Fruit fly (Drosophila melanogaster) whole organism, embryonic: ENCODE data around the gene Cypl.

ENCODE experiments used
- BtbVII ChIP-seq: fragments of 200-800 bp; sonication (Bioruptor generic); optimal IDR thresholded peaks from 3 replicates; lab custom pipeline; 2017; ENCODE audit warnings: missing biosample characterization, mild to moderate bottlenecking, missing genetic modification characterization
- CG10462 ChIP-seq: fragments of 200-800 bp; sonication (Bioruptor generic); optimal IDR thresholded peaks from 2 replicates; lab custom pipeline; 2016; ENCODE audit warnings: missing biosample characterization, missing genetic modification characterization
- CG11695 ChIP-seq: fragments of 200-800 bp; sonication (Bioruptor generic); IDR thresholded peaks from 3 replicates; pipeline ENCODE4 v1.3.6; 2022; ENCODE audit warnings: missing biosample characterization, missing genetic modification characterization
- CG11696 ChIP-seq: fragments of 200-800 bp; sonication (Bioruptor generic); IDR thresholded peaks from 2 replicates; pipeline ENCODE4 v1.3.6; 2022; ENCODE audit warnings: missing biosample characterization, missing genetic modification characterization
- CG13894 ChIP-seq: fragments of 200-800 bp; sonication (Bioruptor generic); optimal IDR thresholded peaks from 3 replicates; lab custom pipeline; 2018; ENCODE audit warnings: missing biosample characterization, mild to moderate bottlenecking, missing genetic modification characterization, moderate library complexity
- CG16779 ChIP-seq: fragments of 200-800 bp; sonication (Bioruptor generic); IDR thresholded peaks from 2 replicates; pipeline ENCODE4 v1.3.6; 2022; ENCODE audit warnings: missing biosample characterization, missing genetic modification characterization
- CG17912 ChIP-seq: fragments of 200-800 bp; sonication (Bioruptor generic); optimal IDR thresholded peaks from 2 replicates; lab custom pipeline; 2018; ENCODE audit warnings: missing biosample characterization, mild to moderate bottlenecking, missing genetic modification characterization
- CG18599 ChIP-seq: fragments of 200-800 bp; sonication (Bioruptor generic); optimal IDR thresholded peaks from 3 replicates; lab custom pipeline; 2017; ENCODE audit warnings: missing biosample characterization, missing genetic modification characterization, mild to moderate bottlenecking, moderate library complexity, missing genetic modification reagents
- CG33557 ChIP-seq: fragments of 200-800 bp; sonication (Bioruptor generic); optimal IDR thresholded peaks from 2 replicates; lab custom pipeline; 2019; ENCODE audit warnings: missing biosample characterization, mild to moderate bottlenecking, missing genetic modification characterization, moderate library complexity
- CG3995 ChIP-seq: fragments of 200-800 bp; sonication (Bioruptor generic); optimal IDR thresholded peaks from 3 replicates; lab custom pipeline; 2016; ENCODE audit warnings: missing biosample characterization, missing genetic modification characterization
- CG4707 ChIP-seq: fragments of 200-800 bp; sonication (Bioruptor generic); optimal IDR thresholded peaks from 2 replicates; lab custom pipeline; 2018; ENCODE audit warnings: missing biosample characterization, mild to moderate bottlenecking, missing genetic modification characterization, moderate library complexity
- CG6175 ChIP-seq: fragments of 200-800 bp; sonication (Bioruptor generic); IDR thresholded peaks from 3 replicates; pipeline ENCODE4 v1.3.6; 2022; ENCODE audit warnings: missing biosample characterization, missing genetic modification characterization
- CG6254 ChIP-seq: fragments of 200-800 bp; sonication (Bioruptor generic); optimal IDR thresholded peaks from 3 replicates; lab custom pipeline; 2017; ENCODE audit warnings: mild to moderate bottlenecking, missing biosample characterization, missing genetic modification reagents, missing genetic modification characterization
- CG6654 ChIP-seq: fragments of 200-800 bp; sonication (Bioruptor generic); optimal IDR thresholded peaks from 2 replicates; lab custom pipeline; 2017; ENCODE audit warnings: missing biosample characterization, mild to moderate bottlenecking, missing genetic modification characterization
- CG8359 ChIP-seq: fragments of 200-800 bp; sonication (Bioruptor generic); optimal IDR thresholded peaks from 2 replicates; lab custom pipeline; 2017; ENCODE audit warnings: missing biosample characterization, mild to moderate bottlenecking, missing genetic modification characterization, borderline replicate concordance
- CG8765 ChIP-seq: fragments of 200-800 bp; sonication (Bioruptor generic); IDR thresholded peaks from 2 replicates; pipeline ENCODE4 v1.3.6; 2022; ENCODE audit warnings: missing biosample characterization, missing genetic modification characterization
- CG9817 ChIP-seq: fragments of 200-800 bp; sonication (Bioruptor generic); optimal IDR thresholded peaks from 2 replicates; lab custom pipeline; 2018; ENCODE audit warnings: missing biosample characterization, mild to moderate bottlenecking, missing genetic modification characterization, moderate library complexity
- Ets65A ChIP-seq: fragments of 200-800 bp; sonication (Bioruptor generic); peaks from one replicate; lab custom pipeline; 2016; ENCODE audit warnings: missing biosample characterization, missing genetic modification characterization
- Fer2 ChIP-seq: fragments of 200-800 bp; sonication (Bioruptor generic); optimal IDR thresholded peaks from 2 replicates; lab custom pipeline; 2018; ENCODE audit warnings: missing biosample characterization, mild to moderate bottlenecking, missing genetic modification characterization, moderate library complexity
- H15 ChIP-seq: fragments of 200-800 bp; sonication (Bioruptor generic); IDR thresholded peaks from 3 replicates; pipeline ENCODE4 v1.3.6; 2022; ENCODE audit warnings: missing biosample characterization, missing genetic modification characterization
- H2.0 ChIP-seq: fragments of 200-800 bp; sonication (Bioruptor generic); IDR thresholded peaks from 2 replicates; pipeline ENCODE4 v1.3.6; 2022; ENCODE audit warnings: missing biosample characterization, missing genetic modification characterization
- HLHmδ ChIP-seq: fragments of 200-800 bp; sonication (Bioruptor generic); optimal IDR thresholded peaks from 2 replicates; lab custom pipeline; 2018; ENCODE audit warnings: missing biosample characterization, mild to moderate bottlenecking, missing genetic modification characterization, moderate library complexity
- Max ChIP-seq: fragments of 200-800 bp; sonication (Bioruptor generic); optimal IDR thresholded peaks from 2 replicates; lab custom pipeline; 2016; ENCODE audit warnings: missing biosample characterization, mild to moderate bottlenecking, missing genetic modification characterization
- Rfx ChIP-seq: fragments of 200-800 bp; sonication (Bioruptor generic); IDR thresholded peaks from 2 replicates; pipeline ENCODE4 v1.3.6; 2022; ENCODE audit warnings: missing biosample characterization, missing genetic modification characterization
- Sry-δ ChIP-seq: fragments of 200-800 bp; sonication (Bioruptor generic); optimal IDR thresholded peaks from 2 replicates; lab custom pipeline; 2016; ENCODE audit warnings: missing biosample characterization, missing genetic modification characterization
- TFAM ChIP-seq: fragments of 200-800 bp; sonication (Bioruptor generic); optimal IDR thresholded peaks from 2 replicates; lab custom pipeline; 2017; ENCODE audit warnings: missing biosample characterization, missing genetic modification characterization, inconsistent platforms
- Trl ChIP-seq, 3 experiments: fragments of >200 bp in 2 of 3; fragments of 200-800 bp in 1 of 3; sonication (Bioruptor generic) in 1 of 3; optimal IDR thresholded peaks; 2 replicates in 1 of 3; 3 replicates in 2 of 3; lab custom pipeline; 2016 to 2017; ENCODE audit warnings: missing biosample characterization in 1 of 3, missing genetic modification characterization in 1 of 3
- Xrp1 ChIP-seq: fragments of 200-800 bp; sonication (Bioruptor generic); IDR thresholded peaks from 2 replicates; pipeline ENCODE4 v1.3.6; 2022; ENCODE audit warnings: missing biosample characterization, missing genetic modification characterization
- al ChIP-seq: fragments of 200-800 bp; sonication (Bioruptor generic); IDR thresholded peaks from 2 replicates; pipeline ENCODE4 v1.3.6; 2022; ENCODE audit warnings: missing biosample characterization, missing genetic modification characterization
- amos ChIP-seq: fragments of 200-800 bp; sonication (Bioruptor generic); IDR thresholded peaks from 2 replicates; pipeline ENCODE4 v1.3.6; 2022; ENCODE audit warnings: missing biosample characterization, missing genetic modification characterization; ENCODE audit not compliant: partially characterized antibody
- cato ChIP-seq: fragments of 200-800 bp; sonication (Bioruptor generic); optimal IDR thresholded peaks from 2 replicates; lab custom pipeline; 2016; ENCODE audit warnings: missing biosample characterization, missing genetic modification characterization, borderline replicate concordance
- chif ChIP-seq, 2 experiments: fragments of 200-800 bp; sonication (Bioruptor generic); optimal IDR thresholded peaks; 3 replicates each; lab custom pipeline; 2016; ENCODE audit warnings: missing biosample characterization in 2 of 2, missing genetic modification characterization in 2 of 2
- chinmo ChIP-seq: fragments of 200-800 bp; sonication (Bioruptor generic); IDR thresholded peaks from 4 replicates; pipeline ENCODE4 v1.3.6; 2022; ENCODE audit warnings: missing biosample characterization, missing genetic modification characterization; ENCODE audit not compliant: partially characterized antibody
- corto ChIP-seq: fragments of 200-800 bp; sonication (Bioruptor generic); optimal IDR thresholded peaks from 2 replicates; lab custom pipeline; 2016; ENCODE audit warnings: missing biosample characterization, mild to moderate bottlenecking, missing genetic modification characterization, moderate library complexity
- dpn ChIP-seq, 2 experiments: fragments of 200-800 bp; sonication (Bioruptor generic); optimal IDR thresholded peaks; 3 replicates each; lab custom pipeline; 2016; ENCODE audit warnings: missing biosample characterization in 2 of 2, missing genetic modification characterization in 2 of 2
- ftz-f1 ChIP-seq: fragments of 200-800 bp; sonication (Bioruptor generic); optimal IDR thresholded peaks from 2 replicates; lab custom pipeline; 2016; ENCODE audit warnings: missing biosample characterization, missing genetic modification characterization
- grn ChIP-seq: fragments of 200-800 bp; sonication (Bioruptor generic); optimal IDR thresholded peaks from 3 replicates; lab custom pipeline; 2017; ENCODE audit warnings: missing biosample characterization, missing genetic modification characterization
- her ChIP-seq: fragments of 200-800 bp; sonication (Bioruptor generic); optimal IDR thresholded peaks from 2 replicates; lab custom pipeline; 2016; ENCODE audit warnings: missing biosample characterization, missing genetic modification characterization
- klu ChIP-seq: fragments of 200-800 bp; sonication (Bioruptor generic); IDR thresholded peaks from 2 replicates; pipeline ENCODE4 v1.3.6; 2022; ENCODE audit warnings: missing biosample characterization, missing genetic modification characterization
- lab ChIP-seq: fragments of 200-800 bp; sonication (Bioruptor generic); optimal IDR thresholded peaks from 3 replicates; lab custom pipeline; 2017; ENCODE audit warnings: missing biosample characterization, missing genetic modification characterization, mild to moderate bottlenecking, moderate library complexity, missing genetic modification reagents
- lbe ChIP-seq: fragments of 200-800 bp; sonication (Bioruptor generic); optimal IDR thresholded peaks from 2 replicates; lab custom pipeline; 2016; ENCODE audit warnings: missing biosample characterization, mild to moderate bottlenecking, missing genetic modification characterization
- nerfin-1 ChIP-seq: fragments of 200-800 bp; sonication (Bioruptor generic); optimal IDR thresholded peaks from 3 replicates; lab custom pipeline; 2019; ENCODE audit warnings: missing biosample characterization, mild to moderate bottlenecking, missing genetic modification characterization, moderate library complexity
- peb ChIP-seq: fragments of 200-800 bp; sonication (Bioruptor generic); IDR thresholded peaks from 2 replicates; pipeline ENCODE4 v1.3.6; 2022; ENCODE audit warnings: missing biosample characterization, missing genetic modification characterization
- slou ChIP-seq: fragments of 200-800 bp; sonication (Bioruptor generic); optimal IDR thresholded peaks from 3 replicates; lab custom pipeline; 2016; ENCODE audit warnings: missing biosample characterization, missing genetic modification characterization
- stc ChIP-seq: fragments of 200-800 bp; sonication (Bioruptor generic); IDR thresholded peaks from 2 replicates; pipeline ENCODE4 v1.3.6; 2022; ENCODE audit warnings: missing biosample characterization, missing genetic modification characterization
- unc-4 ChIP-seq: fragments of 200-800 bp; sonication (Bioruptor generic); IDR thresholded peaks from 2 replicates; pipeline ENCODE4 v1.3.6; 2022; ENCODE audit warnings: missing biosample characterization, missing genetic modification characterization; ENCODE audit not compliant: partially characterized antibody

The Cypl gene

dm6 chr3L:548304-549198 is 5.8 kb upstream of the Cypl start (continued):
- TF ChIP-seq cato (GFP tag; lab: Kevin White, UChicago) (no peak), CG16779 (0 out of 2 replicates have a peak, but pooled peaks have one; percentile 24), Sry-δ (GFP tag; lab: Kevin White, UChicago) (no peak), Xrp1 (no peak), klu (no peak), BtbVII (GFP tag; lab: Kevin White, UChicago) (peak; percentile 60), amos (GFP tag; lab: Robert Waterston, UW) (0 out of 2 replicates have a peak, but pooled peaks have one; percentile 17), corto (GFP tag; lab: Kevin White, UChicago) (peak; percentile 18), CG9817 (tag; lab: Kevin White, UChicago) (peak; percentile 1), grn (GFP tag; lab: Kevin White, UChicago) (peak; percentile 62), lab (peak; percentile 58), chinmo (peak; percentile 83; the same call in 2 of the 4 replicates)

- no peak for TF ChIP-seq TFAM
- TF ChIP-seq nerfin-1 (tag; lab: Kevin White, UChicago): no peak
- TF ChIP-seq CG3995: peak; percentile 68
- peak; percentile 63 for TF ChIP-seq Max
- peak; percentile 79 for TF ChIP-seq CG11695
- peak; percentile 72; the same call in 1 of the 2 replicates for TF ChIP-seq CG8765 (GFP tag; lab: Robert Waterston, UW)
- no peak for TF ChIP-seq CG6254
- no peak for TF ChIP-seq CG10462 (GFP tag; lab: Kevin White, UChicago)
- peak; percentile 88 for TF ChIP-seq CG13894
- TF ChIP-seq Rfx: peak; percentile 96
- peak; percentile 42 to 49 for TF ChIP-seq chif (GFP tag; optimal IDR thresholded peaks at IDR 0.05; lab: Kevin White, UChicago)
- peak; percentile 76; the same call in 2 of the 3 replicates for TF ChIP-seq H15
- no peak for TF ChIP-seq CG17912 (GFP tag; lab: Kevin White, UChicago)
- TF ChIP-seq lbe: no peak
- TF ChIP-seq peb: peak; percentile 35; the same call in 1 of the 2 replicates
- TF ChIP-seq slou (GFP tag; lab: Kevin White, UChicago): peak; percentile 45
- TF ChIP-seq CG6175 (GFP tag; lab: Robert Waterston, UW): peak; percentile 87; the same call in 2 of the 3 replicates
- no peak for TF ChIP-seq ftz-f1 (GFP tag; lab: Kevin White, UChicago)
- peak; percentile 77 to 89 for TF ChIP-seq dpn (GFP tag; optimal IDR thresholded peaks at IDR 0.05; lab: Kevin White, UChicago)
- TF ChIP-seq H2.0 (GFP tag; lab: Robert Waterston, UW): peak; percentile 81
- no peak for TF ChIP-seq CG8359
- TF ChIP-seq Fer2 (tag; lab: Kevin White, UChicago): peak; percentile 60
- TF ChIP-seq CG11696 (GFP tag; lab: Robert Waterston, UW): peak; percentile 76
- peak; percentile 95 for TF ChIP-seq CG18599
- peak; percentile 30 for TF ChIP-seq CG6654
- no peak for TF ChIP-seq HLHmδ
- TF ChIP-seq CG4707 (GFP tag; lab: Kevin White, UChicago): no peak
- no peak for TF ChIP-seq Trl (optimal IDR thresholded peaks at IDR 0.05; lab: Kevin White, UChicago)
- peak; percentile 82 for TF ChIP-seq Trl (GFP tag; optimal IDR thresholded peaks at IDR 0.05; lab: Kevin White, UChicago)
- peak; percentile 70 for TF ChIP-seq stc
- peak; percentile 85 for TF ChIP-seq her
- peak; percentile 94 for TF ChIP-seq Ets65A (GFP tag; lab: Kevin White, UChicago)
- no peak for TF ChIP-seq CG33557
- no peak for TF ChIP-seq unc-4 (GFP tag; lab: Robert Waterston, UW)
- peak; percentile 93 for TF ChIP-seq al (GFP tag; lab: Robert Waterston, UW)
Observed at dm6 chr3L:546819-547441, 4.2 kb upstream of the Cypl start.
